Fruit fly (Drosophila melanogaster): ENCODE results near the gene Rpn12R.

- no peak for TF ChIP-seq CG10348 (GFP tag; IDR thresholded peaks at IDR 0.05)
- no peak for TF ChIP-seq CG8159 (tag; optimal IDR thresholded peaks at IDR 0.05)
- TF ChIP-seq CG13204 (GFP tag; optimal IDR thresholded peaks at IDR 0.05) = no peak
- TF ChIP-seq EcR (GFP tag; optimal IDR thresholded peaks at IDR 0.05) = no peak
- no peak for TF ChIP-seq CG4496 (GFP tag; IDR thresholded peaks at IDR 0.05)
- no peak for TF ChIP-seq CG17806 (tag; optimal IDR thresholded peaks at IDR 0.05)
- TF ChIP-seq Ets98B (GFP tag; IDR thresholded peaks at IDR 0.05) = no peak
Measured at dm6 chr3L:15084288-15084687, 41.9 kb upstream of the Rpn12R start.
